Worm (Caenorhabditis elegans) whole organism, L4 larva: ENCODE measurements around the gene sqst-4.

Experiments used
- fkh-10 ChIP-seq: fragments of 150-350 bp; optimal IDR thresholded peaks from 2 replicates; lab custom pipeline; 2014; ENCODE audit warnings: missing biosample characterization, missing genetic modification reagents, missing genetic modification characterization
- fos-1 ChIP-seq: fragments of 150-350 bp; optimal IDR thresholded peaks from 2 replicates; lab custom pipeline; 2014; ENCODE audit warnings: missing biosample characterization, missing genetic modification characterization
- tra-1 ChIP-seq: fragments of 200-800 bp; sonication (Bioruptor generic); IDR thresholded peaks from 2 replicates; pipeline ENCODE4 v1.3.6; 2022; ENCODE audit warnings: missing genetic modification reagents, missing genetic modification characterization, missing compliant biosample characterization
- unc-130 ChIP-seq: sonication (generic microtip); optimal IDR thresholded peaks from 2 replicates; lab custom pipeline; 2016; ENCODE audit warnings: missing genetic modification reagents, missing genetic modification characterization, missing compliant biosample characterization
- unc-39 ChIP-seq: sonication (generic microtip); optimal IDR thresholded peaks from 2 replicates; lab custom pipeline; 2017; ENCODE audit warnings: missing biosample characterization, missing genetic modification characterization

ce11 chrV:16471995-16472563 is 16.2 kb upstream of the sqst-4 start, which contains the start of gene srw-35:
- no peak for TF ChIP-seq fkh-10
- no peak for TF ChIP-seq fos-1 (tag; lab: Kevin White, UChicago)
- no peak for TF ChIP-seq unc-39
- no peak for TF ChIP-seq unc-130 (GFP tag; lab: Kevin White, UChicago)
- TF ChIP-seq tra-1 (GFP tag; lab: Robert Waterston, UW), result no peak
